Worm (Caenorhabditis elegans) whole organism, midembryonic: ENCODE results near the gene Y43F8B.24.

Experiments
- T22C8.4 ChIP-seq: fragments of 200-800 bp; sonication (Bioruptor generic); IDR thresholded peaks from 2 replicates; pipeline ENCODE4 v1.3.6; 2022; ENCODE audit warnings: missing genetic modification characterization, missing compliant biosample characterization
- cog-1 ChIP-seq: sonication (generic microtip); optimal IDR thresholded peaks from 2 replicates; lab custom pipeline; 2016; ENCODE audit warnings: missing genetic modification characterization, missing compliant biosample characterization
- flt-1 ChIP-seq: fragments of 200-800 bp; sonication (Bioruptor generic); IDR thresholded peaks from 2 replicates; pipeline ENCODE4 v1.3.6; 2022; ENCODE audit warnings: missing genetic modification characterization, missing compliant biosample characterization
- klf-2 ChIP-seq: fragments of 200-800 bp; sonication (Bioruptor generic); conservative IDR thresholded peaks from 2 replicates; pipeline ENCODE4 v1.3.6; 2022; ENCODE audit warnings: missing genetic modification reagents, missing genetic modification characterization, missing compliant biosample characterization
- med-1 ChIP-seq: sonication (generic microtip); optimal IDR thresholded peaks from 2 replicates; lab custom pipeline; 2017; ENCODE audit warnings: missing genetic modification characterization, mild to moderate bottlenecking, missing compliant biosample characterization, antibody characterized with exemption, missing genetic modification reagents; ENCODE audit not compliant: insufficient read depth
- ref-1 ChIP-seq: fragments of 200-800 bp; sonication (Bioruptor generic); conservative IDR thresholded peaks from 2 replicates; pipeline ENCODE4 v1.3.6; 2022; ENCODE audit warnings: missing genetic modification reagents, missing genetic modification characterization, missing compliant biosample characterization
- tab-1 ChIP-seq: fragments of 200-800 bp; sonication (Bioruptor generic); IDR thresholded peaks from 2 replicates; pipeline ENCODE4 v1.3.6; 2022; ENCODE audit warnings: missing genetic modification characterization, missing compliant biosample characterization
- ztf-23 ChIP-seq: fragments of 200-800 bp; sonication (Bioruptor generic); IDR thresholded peaks from 2 replicates; pipeline ENCODE4 v1.3.6; 2022; ENCODE audit warnings: missing genetic modification reagents, missing genetic modification characterization, missing compliant biosample characterization
- ztf-29 ChIP-seq: fragments of 200-800 bp; sonication (Bioruptor generic); IDR thresholded peaks from 2 replicates; pipeline ENCODE4 v1.3.6; 2022; ENCODE audit warnings: missing genetic modification reagents, missing genetic modification characterization, missing compliant biosample characterization

Gene Y43F8B.24

DNA sequence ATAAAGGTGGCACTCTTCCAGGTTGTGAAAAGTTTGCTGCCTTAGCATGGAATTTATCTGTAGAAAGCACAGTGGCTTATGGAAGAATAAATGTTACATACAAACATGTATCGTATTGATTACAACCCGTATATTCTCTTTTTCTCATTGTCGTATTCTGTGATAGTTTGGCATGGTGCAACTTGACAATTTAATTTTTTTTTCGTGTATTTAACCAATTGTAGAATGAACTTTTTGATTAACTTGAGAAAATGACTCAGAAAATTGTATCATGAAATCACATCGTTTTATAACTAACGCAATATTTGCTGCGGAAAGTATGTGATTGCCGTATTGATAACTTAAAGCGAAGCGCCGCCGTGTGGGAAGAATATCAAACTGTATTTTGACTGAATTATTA lies at the start of gene Y43F8B.24:
Gene Y43F8B.24 (plus strand): TSS at position 301 of the 400 bp plus-strand sequence.
- no peak for TF ChIP-seq med-1 (GFP tag; lab: Kevin White, UChicago)
- no peak for TF ChIP-seq ztf-29 (GFP tag; lab: Robert Waterston, UW)
- TF ChIP-seq flt-1 (GFP tag; lab: Robert Waterston, UW) = no peak
- TF ChIP-seq ref-1 (GFP tag; lab: Robert Waterston, UW) = no peak
- no peak for TF ChIP-seq ztf-23
- TF ChIP-seq tab-1 (GFP tag; lab: Robert Waterston, UW) = no peak
- no peak for TF ChIP-seq T22C8.4
- no peak for TF ChIP-seq klf-2 (GFP tag; lab: Robert Waterston, UW)
- no peak for TF ChIP-seq cog-1 (tag; lab: Kevin White, UChicago)

DNA sequence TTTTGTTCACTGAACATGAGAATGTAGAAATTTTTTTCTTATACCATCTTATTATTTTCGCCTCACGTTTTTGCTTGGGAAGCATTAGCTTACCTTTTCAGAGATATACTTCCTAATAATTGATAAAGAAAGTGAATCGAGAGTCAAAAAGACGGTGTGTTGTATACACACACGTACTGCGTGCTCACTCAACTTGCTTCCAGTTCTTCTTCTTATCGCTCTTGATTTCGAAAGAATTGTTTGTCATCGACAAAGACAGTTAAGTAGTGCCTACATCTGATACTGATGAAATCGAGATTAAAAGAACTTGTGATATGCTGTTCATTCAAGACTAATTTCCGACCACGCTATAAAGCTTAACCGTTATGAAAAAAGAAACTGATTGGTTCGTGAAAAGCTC lies 46.6 kb upstream of the Y43F8B.24 start, which contains the start of gene C25F9.5:
Gene C25F9.5 (minus strand): TSS at position 195 of the 400 bp plus-strand sequence.
- TF ChIP-seq ztf-23 (no peak), med-1 (GFP tag; lab: Kevin White, UChicago) (no peak), ztf-29 (GFP tag; lab: Robert Waterston, UW) (no peak)

DNA sequence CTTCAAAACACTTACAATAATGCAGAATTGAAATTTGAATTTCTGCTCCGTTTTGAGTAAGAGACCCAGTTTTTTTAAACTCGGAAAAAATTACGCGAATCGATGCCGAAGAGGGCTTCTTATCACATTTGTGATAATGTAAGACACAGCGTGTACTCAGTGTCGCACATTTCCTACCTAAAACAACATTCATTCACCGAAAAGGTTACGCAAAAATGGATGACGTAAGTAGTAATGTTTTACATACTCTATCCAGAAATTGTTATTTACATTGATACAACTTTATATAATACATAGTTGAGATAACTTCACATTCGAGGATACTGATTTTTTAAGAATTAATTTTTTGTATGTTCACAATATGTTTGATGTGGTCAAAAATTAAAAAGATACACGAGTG lies 40.7 kb upstream of the Y43F8B.24 start, which contains the start of the genes C25F9.4 and C25F9.9:
Gene C25F9.4 (minus strand): TSS at position 101 of the 400 bp plus-strand sequence.
Gene C25F9.9 (plus strand): TSS at position 137 of the 400 bp plus-strand sequence.
- no peak for TF ChIP-seq ref-1 (GFP tag; lab: Robert Waterston, UW)
- no peak for TF ChIP-seq tab-1 (GFP tag; lab: Robert Waterston, UW)
- TF ChIP-seq T22C8.4 = no peak
- no peak for TF ChIP-seq ztf-23
- no peak for TF ChIP-seq cog-1 (tag; lab: Kevin White, UChicago)
- no peak for TF ChIP-seq klf-2 (GFP tag; lab: Robert Waterston, UW)
- TF ChIP-seq med-1 (GFP tag; lab: Kevin White, UChicago) = no peak

DNA sequence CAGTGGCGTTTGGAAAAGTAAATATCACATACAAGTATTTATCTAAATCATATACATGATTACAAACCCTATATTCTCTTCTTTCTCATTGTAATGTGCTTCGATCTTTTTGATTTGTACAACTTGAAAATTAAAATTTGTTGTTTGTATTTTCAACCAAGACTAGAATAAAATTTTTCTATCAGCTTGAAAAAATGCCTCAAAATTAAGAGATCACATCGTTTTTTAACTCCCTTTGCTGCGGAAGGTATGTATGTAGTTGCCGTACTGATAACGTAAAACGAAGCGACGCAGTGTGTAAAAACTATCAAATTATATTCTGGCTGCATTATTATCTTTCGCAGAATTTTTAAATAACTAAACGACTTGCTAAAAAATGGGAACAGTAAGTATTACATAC lies 39.4 kb upstream of the Y43F8B.24 start, which contains the start of gene C25F9.15:
Gene C25F9.15 (plus strand): TSS at position 301 of the 400 bp plus-strand sequence.
- no peak for TF ChIP-seq cog-1 (tag; lab: Kevin White, UChicago)
- no peak for TF ChIP-seq ref-1 (GFP tag; lab: Robert Waterston, UW)
- no peak for TF ChIP-seq klf-2 (GFP tag; lab: Robert Waterston, UW)
- TF ChIP-seq tab-1 (GFP tag; lab: Robert Waterston, UW) = no peak
- no peak for TF ChIP-seq T22C8.4
- no peak for TF ChIP-seq med-1 (GFP tag; lab: Kevin White, UChicago)
- TF ChIP-seq flt-1 (GFP tag; lab: Robert Waterston, UW) = no peak
- no peak for TF ChIP-seq ztf-29 (GFP tag; lab: Robert Waterston, UW)
- no peak for TF ChIP-seq ztf-23

DNA sequence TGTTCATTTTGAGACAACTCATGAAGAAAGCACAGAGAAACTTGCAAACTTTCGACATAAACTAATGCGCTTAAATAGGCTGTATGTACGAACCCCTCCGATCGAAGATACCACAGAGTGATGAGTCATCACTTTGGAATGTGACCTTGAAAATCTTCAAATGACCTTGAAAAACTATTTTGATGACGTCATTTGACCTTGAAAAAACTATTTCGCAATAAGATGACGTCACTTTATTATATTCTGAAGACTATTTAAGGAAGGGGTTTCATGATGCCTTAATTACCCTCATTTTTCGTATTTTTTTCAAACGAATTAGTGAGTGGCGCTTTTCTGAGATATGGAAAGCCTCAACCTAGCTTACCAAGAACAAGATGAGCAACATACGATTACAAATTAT lies 36.1 kb upstream of the Y43F8B.24 start, which contains the start of gene C25F9.2:
Gene C25F9.2 (plus strand): TSS at position 341 of the 400 bp plus-strand sequence.
- no peak for TF ChIP-seq flt-1 (GFP tag; lab: Robert Waterston, UW)
- no peak for TF ChIP-seq T22C8.4
- TF ChIP-seq tab-1 (GFP tag; lab: Robert Waterston, UW) = no peak
- TF ChIP-seq klf-2 (GFP tag; lab: Robert Waterston, UW) = no peak
- no peak for TF ChIP-seq med-1 (GFP tag; lab: Kevin White, UChicago)
- no peak for TF ChIP-seq cog-1 (tag; lab: Kevin White, UChicago)
- TF ChIP-seq ztf-29 (GFP tag; lab: Robert Waterston, UW) = no peak
- TF ChIP-seq ref-1 (GFP tag; lab: Robert Waterston, UW) = no peak
- TF ChIP-seq ztf-23 = no peak

DNA sequence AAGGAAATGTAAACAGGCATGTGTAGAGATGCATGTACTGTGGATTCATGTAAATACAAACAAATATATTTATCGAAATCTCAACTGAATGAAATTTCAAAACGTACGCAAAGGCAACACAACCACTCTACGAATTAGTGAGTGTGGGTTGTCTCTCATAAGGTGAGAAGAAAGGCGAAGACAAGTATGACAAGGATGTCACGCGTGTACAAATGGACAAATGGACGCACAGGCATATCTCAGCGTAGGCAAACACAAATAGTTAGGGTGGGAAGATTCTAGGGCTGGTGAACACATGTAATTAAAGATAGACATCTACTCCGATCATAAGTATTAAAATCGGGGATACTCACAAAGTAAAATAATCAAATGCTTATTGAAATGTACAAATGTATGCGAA lies 29.1 kb upstream of the Y43F8B.24 start:
- TF ChIP-seq T22C8.4 (no peak), ztf-29 (GFP tag; lab: Robert Waterston, UW) (no peak), klf-2 (GFP tag; lab: Robert Waterston, UW) (no peak), ztf-23 (no peak), cog-1 (tag; lab: Kevin White, UChicago) (no peak), flt-1 (GFP tag; lab: Robert Waterston, UW) (no peak), med-1 (GFP tag; lab: Kevin White, UChicago) (no peak), ref-1 (GFP tag; lab: Robert Waterston, UW) (no peak), tab-1 (GFP tag; lab: Robert Waterston, UW) (no peak)

DNA sequence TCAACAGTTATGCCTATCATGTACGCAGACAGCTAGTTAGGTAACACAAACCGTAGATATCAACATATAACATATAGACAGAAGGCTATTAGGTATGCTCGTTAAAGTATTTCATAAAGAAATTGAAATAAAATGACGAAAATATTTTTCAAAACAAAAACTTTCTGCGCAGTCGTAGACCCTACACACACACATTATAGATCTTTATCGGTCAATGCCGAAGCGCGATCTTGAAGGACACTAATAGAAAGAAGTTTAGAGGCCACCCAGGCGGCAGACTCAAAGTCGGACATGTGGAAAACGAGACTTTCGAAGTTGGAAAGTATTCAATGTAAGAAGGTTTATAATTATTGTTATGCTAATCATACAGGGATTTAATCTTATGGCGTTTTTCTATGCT lies 28.3 kb upstream of the Y43F8B.24 start:
- TF ChIP-seq T22C8.4 (no peak), ref-1 (GFP tag; lab: Robert Waterston, UW) (no peak), ztf-29 (GFP tag; lab: Robert Waterston, UW) (no peak), flt-1 (GFP tag; lab: Robert Waterston, UW) (no peak), klf-2 (GFP tag; lab: Robert Waterston, UW) (no peak), med-1 (GFP tag; lab: Kevin White, UChicago) (no peak), cog-1 (tag; lab: Kevin White, UChicago) (no peak), ztf-23 (no peak), tab-1 (GFP tag; lab: Robert Waterston, UW) (no peak)

DNA sequence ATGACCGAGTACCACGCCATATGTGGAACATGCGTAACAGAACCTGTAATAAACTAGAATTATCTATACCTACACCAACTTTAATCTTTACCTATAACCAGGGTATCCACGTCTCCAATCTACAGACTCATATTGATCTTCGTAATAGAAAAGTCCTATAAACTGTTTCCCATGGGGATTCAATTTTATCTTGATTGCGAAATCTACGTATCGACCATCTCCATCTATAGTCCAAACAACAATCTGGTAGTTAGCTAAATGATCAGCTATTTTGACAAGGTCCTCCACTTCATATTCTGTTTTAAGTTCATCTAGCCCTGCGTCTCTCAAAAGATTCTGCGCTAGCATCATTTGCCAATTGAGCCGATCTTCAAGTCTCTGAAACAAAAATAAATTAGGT lies 27.6 kb upstream of the Y43F8B.24 start:
- TF ChIP-seq flt-1 (GFP tag; lab: Robert Waterston, UW) (no peak), klf-2 (GFP tag; lab: Robert Waterston, UW) (no peak)

DNA sequence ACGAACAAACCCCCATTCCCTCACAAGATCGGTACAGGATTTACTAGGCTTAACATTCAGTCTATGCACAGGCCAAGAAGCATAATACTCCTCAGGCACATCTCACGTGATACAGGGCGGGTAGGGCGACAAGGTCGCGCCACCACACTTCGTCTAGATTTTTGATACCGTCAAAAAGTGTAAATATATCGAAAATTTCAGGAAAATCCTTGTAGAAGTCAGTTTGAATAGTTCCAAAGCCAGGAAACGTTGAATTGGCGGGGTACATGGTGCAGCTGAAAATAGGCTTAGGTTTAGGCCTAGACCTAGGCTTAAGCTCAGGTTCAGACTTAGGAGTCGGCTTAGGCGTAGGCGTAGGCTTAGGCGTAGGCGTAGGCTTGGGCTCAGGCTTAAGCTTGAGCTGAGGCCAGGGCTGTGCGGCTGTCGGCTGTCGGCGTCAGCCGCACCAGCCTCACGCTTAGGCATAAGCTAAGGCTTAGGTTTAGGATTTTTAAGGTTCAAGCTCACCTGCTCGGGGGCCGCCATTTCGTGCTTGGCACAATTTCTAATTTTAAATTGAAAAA lies 26.8 kb upstream of the Y43F8B.24 start:
- TF ChIP-seq flt-1 (GFP tag; lab: Robert Waterston, UW) = no peak; the same call in 1 of the 2 replicates
- TF ChIP-seq ztf-29 (GFP tag; lab: Robert Waterston, UW) = peak; percentile 53; the same call in 1 of the 2 replicates
- peak; percentile 70; the same call in 1 of the 2 replicates for TF ChIP-seq tab-1 (GFP tag; lab: Robert Waterston, UW)
- no peak for TF ChIP-seq ref-1 (GFP tag; lab: Robert Waterston, UW)
- TF ChIP-seq cog-1 (tag; lab: Kevin White, UChicago) = no peak
- no peak for TF ChIP-seq T22C8.4
- TF ChIP-seq ztf-23 = no peak
